Fruit fly (Drosophila melanogaster): ENCODE data around the gene Hr4.

dm6 chrX:1991843-1992242, 50.1 kb downstream of the Hr4 start:
- TF ChIP-seq CG8478 (optimal IDR thresholded peaks at IDR 0.05) (no peak), CTCF (optimal IDR thresholded peaks at IDR 0.05) (no peak)

All from S2 (cell line).